Worm (Caenorhabditis elegans) whole organism, young adult: ENCODE data around the gene T25C12.3.

Source experiments
- B0261.1 ChIP-seq: sonication (generic microtip); optimal IDR thresholded peaks from 2 replicates; lab custom pipeline; 2016; ENCODE audit warnings: mild to moderate bottlenecking, missing genetic modification characterization, moderate library complexity, missing compliant biosample characterization
- B0336.3 ChIP-seq: fragments of 200-800 bp; sonication (Bioruptor generic); IDR thresholded peaks from 2 replicates; pipeline ENCODE4 v1.3.6; 2022; ENCODE audit warnings: missing genetic modification characterization, missing compliant biosample characterization
- F22D6.2 ChIP-seq: sonication (generic microtip); optimal IDR thresholded peaks from 2 replicates; lab custom pipeline; 2016; ENCODE audit warnings: mild to moderate bottlenecking, missing genetic modification characterization, missing compliant biosample characterization
- K11D2.4 ChIP-seq: fragments of 200-800 bp; sonication (Bioruptor generic); IDR thresholded peaks from 2 replicates; pipeline ENCODE4 v1.3.6; 2022; ENCODE audit warnings: missing genetic modification reagents, missing genetic modification characterization, missing compliant biosample characterization
- K12H6.12 ChIP-seq: fragments of 200-800 bp; sonication (Bioruptor generic); optimal IDR thresholded peaks from 2 replicates; lab custom pipeline; 2018; ENCODE audit warnings: mild to moderate bottlenecking, missing genetic modification characterization, missing compliant biosample characterization
- T26A5.8 ChIP-seq: sonication (generic microtip); optimal IDR thresholded peaks from 2 replicates; lab custom pipeline; 2016; ENCODE audit warnings: missing genetic modification characterization, missing compliant biosample characterization
- Y53F4B.3 ChIP-seq: fragments of 200-800 bp; sonication (Bioruptor generic); IDR thresholded peaks from 2 replicates; pipeline ENCODE4 v1.3.6; 2022; ENCODE audit warnings: missing genetic modification reagents, missing genetic modification characterization, missing compliant biosample characterization
- Y56A3A.18 ChIP-seq: fragments of 200-800 bp; sonication (Bioruptor generic); IDR thresholded peaks from 2 replicates; pipeline ENCODE4 v1.3.6; 2022; ENCODE audit warnings: missing genetic modification reagents, missing genetic modification characterization, missing compliant biosample characterization
- ZK185.1 ChIP-seq: sonication (generic microtip); optimal IDR thresholded peaks from 2 replicates; lab custom pipeline; 2016; ENCODE audit warnings: mild to moderate bottlenecking, missing genetic modification characterization, missing compliant biosample characterization; ENCODE audit not compliant: poor library complexity, severe bottlenecking
- akir-1 ChIP-seq: fragments of 200-800 bp; sonication (Bioruptor generic); optimal IDR thresholded peaks from 2 replicates; lab custom pipeline; 2018; ENCODE audit warnings: mild to moderate bottlenecking, missing genetic modification characterization, moderate library complexity, missing compliant biosample characterization
- atf-7 ChIP-seq: sonication (generic microtip); optimal IDR thresholded peaks from 2 replicates; lab custom pipeline; 2017; ENCODE audit warnings: mild to moderate bottlenecking, missing genetic modification characterization, missing compliant biosample characterization
- athp-1 ChIP-seq: sonication (generic microtip); optimal IDR thresholded peaks from 2 replicates; lab custom pipeline; 2017; ENCODE audit warnings: mild to moderate bottlenecking, missing genetic modification characterization, missing compliant biosample characterization
- attf-3 ChIP-seq: fragments of 200-800 bp; sonication (Bioruptor generic); conservative IDR thresholded peaks from 2 replicates; pipeline ENCODE4 v1.3.6; 2022; ENCODE audit warnings: missing genetic modification reagents, missing genetic modification characterization, missing compliant biosample characterization
- attf-5 ChIP-seq: fragments of 200-800 bp; sonication (Bioruptor generic); optimal IDR thresholded peaks from 2 replicates; lab custom pipeline; 2018; ENCODE audit warnings: mild to moderate bottlenecking, missing genetic modification characterization, missing compliant biosample characterization
- cebp-1 ChIP-seq, 2 experiments: fragments of 200-800 bp in 1 of 2; sonication (Bioruptor generic) in 1 of 2; sonication (generic microtip) in 1 of 2; IDR thresholded peaks in 1 of 2; optimal IDR thresholded peaks in 1 of 2; 2 replicates each; pipeline versions ENCODE4 v1.3.6 to Lab custom; 2017 to 2022; ENCODE audit warnings: missing compliant biosample characterization in 2 of 2, missing genetic modification characterization in 2 of 2, mild to moderate bottlenecking in 1 of 2, missing genetic modification reagents in 1 of 2, moderate library complexity in 1 of 2
- ceh-27 ChIP-seq: fragments of 200-800 bp; sonication (Bioruptor generic); optimal IDR thresholded peaks from 2 replicates; lab custom pipeline; 2018; ENCODE audit warnings: mild to moderate bottlenecking, missing genetic modification characterization, moderate library complexity, missing compliant biosample characterization
- ceh-40 ChIP-seq: fragments of 200-800 bp; sonication (Bioruptor generic); IDR thresholded peaks from 2 replicates; pipeline ENCODE4 v1.3.6; 2022; ENCODE audit warnings: missing genetic modification characterization, missing compliant biosample characterization
- die-1 ChIP-seq: sonication (generic microtip); optimal IDR thresholded peaks from 2 replicates; lab custom pipeline; 2016; ENCODE audit warnings: missing genotype, mild to moderate bottlenecking, missing genetic modification characterization, missing compliant biosample characterization
- dox-1 ChIP-seq: fragments of 200-800 bp; sonication (Bioruptor generic); IDR thresholded peaks from 2 replicates; pipeline ENCODE4 v1.3.6; 2022; ENCODE audit warnings: missing genetic modification reagents, missing genetic modification characterization, missing compliant biosample characterization
- gei-17 ChIP-seq: fragments of 200-800 bp; sonication (Bioruptor generic); optimal IDR thresholded peaks from 2 replicates; lab custom pipeline; 2018; ENCODE audit warnings: mild to moderate bottlenecking, missing genetic modification characterization, missing compliant biosample characterization
- him-1 ChIP-seq: sonication (generic microtip); optimal IDR thresholded peaks from 2 replicates; lab custom pipeline; 2016; ENCODE audit warnings: missing genotype, missing genetic modification reagents, missing genetic modification characterization, missing compliant biosample characterization
- hmg-1.2 ChIP-seq: fragments of 200-800 bp; sonication (Bioruptor generic); IDR thresholded peaks from 2 replicates; pipeline ENCODE4 v1.3.6; 2022; ENCODE audit warnings: missing genetic modification reagents, missing genetic modification characterization, missing compliant biosample characterization
- hmg-20 ChIP-seq: fragments of 200-800 bp; sonication (Bioruptor generic); IDR thresholded peaks from 2 replicates; pipeline ENCODE4 v1.3.6; 2022; ENCODE audit warnings: missing genetic modification reagents, missing genetic modification characterization, missing compliant biosample characterization
- let-607 ChIP-seq, 2 experiments: fragments of 200-800 bp in 1 of 2; sonication (Bioruptor generic) in 1 of 2; sonication (generic microtip) in 1 of 2; optimal IDR thresholded peaks; 2 replicates each; lab custom pipeline; 2016 to 2018; ENCODE audit warnings: mild to moderate bottlenecking in 2 of 2, missing compliant biosample characterization in 2 of 2, missing genetic modification characterization in 2 of 2, moderate library complexity in 2 of 2, missing genotype in 1 of 2
- lin-26 ChIP-seq: fragments of 200-800 bp; sonication (Bioruptor generic); IDR thresholded peaks from 2 replicates; pipeline ENCODE4 v1.3.6; 2022; ENCODE audit warnings: missing genetic modification reagents, missing genetic modification characterization, missing compliant biosample characterization
- lin-35 ChIP-seq, 3 experiments: fragments of 150-350 bp in 2 of 3; sonication (generic microtip) in 1 of 3; optimal IDR thresholded peaks; 2 replicates each; lab custom pipeline; 2014 to 2018; ENCODE audit warnings: missing biosample characterization in 3 of 3, missing genetic modification characterization in 3 of 3, missing genetic modification reagents in 3 of 3
- lin-40 ChIP-seq: sonication (generic microtip); optimal IDR thresholded peaks from 2 replicates; lab custom pipeline; 2016; ENCODE audit warnings: missing genetic modification characterization, mild to moderate bottlenecking, missing compliant biosample characterization, missing genotype, missing genetic modification reagents
- lin-54 ChIP-seq: fragments of 200-800 bp; sonication (Bioruptor generic); optimal IDR thresholded peaks from 2 replicates; lab custom pipeline; 2018; ENCODE audit warnings: mild to moderate bottlenecking, missing genetic modification characterization, missing compliant biosample characterization
- lir-1 ChIP-seq: fragments of 200-800 bp; sonication (Bioruptor generic); conservative IDR thresholded peaks from 2 replicates; pipeline ENCODE4 v1.3.6; 2022; ENCODE audit warnings: missing genetic modification reagents, missing genetic modification characterization, missing compliant biosample characterization
- lsl-1 ChIP-seq: fragments of 200-800 bp; sonication (Bioruptor generic); optimal IDR thresholded peaks from 2 replicates; lab custom pipeline; 2018; ENCODE audit warnings: mild to moderate bottlenecking, missing genetic modification characterization, moderate library complexity, missing compliant biosample characterization
- mcd-1 ChIP-seq: fragments of 200-800 bp; sonication (Bioruptor generic); IDR thresholded peaks from 2 replicates; pipeline ENCODE4 v1.3.6; 2022; ENCODE audit warnings: missing genetic modification reagents, missing genetic modification characterization, missing compliant biosample characterization
- nfyb-1 ChIP-seq: fragments of 200-800 bp; sonication (Bioruptor generic); IDR thresholded peaks from 2 replicates; pipeline ENCODE4 v1.3.6; 2022; ENCODE audit warnings: missing genetic modification reagents, missing genetic modification characterization, missing compliant biosample characterization
- nhr-80 ChIP-seq: sonication (generic microtip); optimal IDR thresholded peaks from 2 replicates; lab custom pipeline; 2016; ENCODE audit warnings: missing genetic modification characterization, missing compliant biosample characterization
- rcor-1 ChIP-seq: fragments of 200-800 bp; sonication (Bioruptor generic); IDR thresholded peaks from 2 replicates; pipeline ENCODE4 v1.3.6; 2022; ENCODE audit warnings: missing genetic modification reagents, missing genetic modification characterization, missing compliant biosample characterization
- repo-1 ChIP-seq: sonication (generic microtip); optimal IDR thresholded peaks from 2 replicates; lab custom pipeline; 2017; ENCODE audit warnings: mild to moderate bottlenecking, missing genetic modification characterization, missing compliant biosample characterization
- snpc-4 ChIP-seq, 5 experiments: fragments of 150-350 bp in 1 of 5; sonication (generic microtip) in 4 of 5; optimal IDR thresholded peaks; 2 replicates each; lab custom pipeline; 2014 to 2018; ENCODE audit warnings: missing genetic modification characterization in 5 of 5, missing biosample characterization in 3 of 5, antibody characterized with exemption in 2 of 5, mild to moderate bottlenecking in 2 of 5, missing compliant biosample characterization in 2 of 5, missing genotype in 2 of 5, moderate library complexity in 2 of 5, missing genetic modification reagents in 1 of 5
- somi-1 ChIP-seq: fragments of 200-800 bp; sonication (Bioruptor generic); optimal IDR thresholded peaks from 2 replicates; lab custom pipeline; 2018; ENCODE audit warnings: mild to moderate bottlenecking, missing genetic modification characterization, missing compliant biosample characterization
- tbp1 ChIP-seq: fragments of 200-800 bp; sonication (Bioruptor generic); optimal IDR thresholded peaks from 2 replicates; lab custom pipeline; 2018; ENCODE audit warnings: mild to moderate bottlenecking, missing genetic modification characterization, missing compliant biosample characterization
- tlf-1 ChIP-seq: fragments of 200-800 bp; sonication (Bioruptor generic); optimal IDR thresholded peaks from 2 replicates; lab custom pipeline; 2018; ENCODE audit warnings: mild to moderate bottlenecking, missing genetic modification characterization, missing compliant biosample characterization
- unc-62 ChIP-seq: fragments of 150-350 bp; optimal IDR thresholded peaks from 2 replicates; lab custom pipeline; 2014; ENCODE audit warnings: missing biosample characterization, missing genetic modification reagents, missing genetic modification characterization
- xnd-1 ChIP-seq: sonication (generic microtip); optimal IDR thresholded peaks from 2 replicates; lab custom pipeline; 2016; ENCODE audit warnings: missing genotype, missing genetic modification reagents, missing genetic modification characterization, missing compliant biosample characterization
- ztf-18 ChIP-seq: sonication (generic microtip); optimal IDR thresholded peaks from 2 replicates; lab custom pipeline; 2016; ENCODE audit warnings: missing genotype, mild to moderate bottlenecking, missing genetic modification characterization, missing compliant biosample characterization
- ztf-22 ChIP-seq: fragments of 200-800 bp; sonication (Bioruptor generic); optimal IDR thresholded peaks from 2 replicates; lab custom pipeline; 2018; ENCODE audit warnings: mild to moderate bottlenecking, missing genetic modification characterization, moderate library complexity, missing compliant biosample characterization
- ztf-26 ChIP-seq: sonication (generic microtip); optimal IDR thresholded peaks from 2 replicates; lab custom pipeline; 2017; ENCODE audit warnings: missing genetic modification characterization, missing compliant biosample characterization
- ztf-3 ChIP-seq: fragments of 200-800 bp; sonication (Bioruptor generic); optimal IDR thresholded peaks from 2 replicates; lab custom pipeline; 2018; ENCODE audit warnings: mild to moderate bottlenecking, missing genetic modification characterization, missing compliant biosample characterization
- ztf-6 ChIP-seq: fragments of 200-800 bp; sonication (Bioruptor generic); IDR thresholded peaks from 2 replicates; pipeline ENCODE4 v1.3.6; 2022; ENCODE audit warnings: missing genetic modification reagents, missing genetic modification characterization, missing compliant biosample characterization

Gene T25C12.3

ce11 chrX:11522058-11522757 is 22.4 kb upstream of the T25C12.3 start, which contains the start of gene sdc-2:
sdc-2 (plus strand) TSS chrX:11522707.
- TF ChIP-seq tbp1 (GFP tag; lab: Kevin White, UChicago) (peak; percentile 64), him-1 (tag; lab: Kevin White, UChicago) (no peak), ZK185.1 (peak; percentile 65), ceh-40 (GFP tag; lab: Robert Waterston, UW) (no peak), attf-5 (GFP tag; lab: Kevin White, UChicago) (peak; percentile 20), lin-26 (GFP tag; lab: Robert Waterston, UW) (no peak), mcd-1 (GFP tag; lab: Robert Waterston, UW) (no peak; the same call in 1 of the 2 replicates), lsl-1 (GFP tag; lab: Kevin White, UChicago) (no peak), ztf-26 (tag; lab: Kevin White, UChicago) (peak; percentile 66), B0336.3 (GFP tag; lab: Robert Waterston, UW) (peak; percentile 66), K11D2.4 (GFP tag; lab: Robert Waterston, UW) (peak; percentile 69; the same call in 1 of the 2 replicates), Y53F4B.3 (no peak), die-1 (tag; lab: Kevin White, UChicago) (no peak), B0261.1 (peak; percentile 22), lir-1 (GFP tag; lab: Robert Waterston, UW) (0 out of 2 replicates have a peak, but pooled peaks have one; percentile 18), ztf-18 (tag; lab: Kevin White, UChicago) (no peak), let-607 (tag; optimal IDR thresholded peaks at IDR 0.05; lab: Kevin White, UChicago) (peak in 1 of 2 experiments; percentile 5), nhr-80 (peak; percentile 77), attf-3 (GFP tag; lab: Robert Waterston, UW) (no peak), unc-62 (GFP tag; lab: Kevin White, UChicago) (peak; percentile 2), cebp-1 (GFP tag; IDR thresholded peaks at IDR 0.05; lab: Robert Waterston, UW) (no peak), cebp-1 (tag; optimal IDR thresholded peaks at IDR 0.05; lab: Kevin White, UChicago) (peak; percentile 84), Y56A3A.18 (GFP tag; lab: Robert Waterston, UW) (peak; percentile 81; the same call in 1 of the 2 replicates), lin-35 (GFP tag; optimal IDR thresholded peaks at IDR 0.05; lab: Kevin White, UChicago) (peak in 1 of 3 experiments; percentile 83), ztf-6 (no peak), somi-1 (GFP tag; lab: Kevin White, UChicago) (peak; percentile 64), F22D6.2 (tag; lab: Kevin White, UChicago) (no peak), ceh-27 (GFP tag; lab: Kevin White, UChicago) (peak; percentile 45), gei-17 (GFP tag; lab: Kevin White, UChicago) (peak; percentile 93), T26A5.8 (tag; lab: Kevin White, UChicago) (no peak), nfyb-1 (peak; percentile 61; the same call in 1 of the 2 replicates), hmg-1.2 (GFP tag; lab: Robert Waterston, UW) (peak; percentile 74), hmg-20 (no peak), tlf-1 (GFP tag; lab: Kevin White, UChicago) (peak; percentile 69), snpc-4 (GFP tag; optimal IDR thresholded peaks at IDR 0.05; lab: Kevin White, UChicago) (no peak), snpc-4 (tag; optimal IDR thresholded peaks at IDR 0.05; lab: Kevin White, UChicago) (peak in 2 of 4 experiments; percentile 3 to 38), lin-40 (peak; percentile 91), akir-1 (peak; percentile 11), K12H6.12 (tag; lab: Kevin White, UChicago) (peak; percentile 37), ztf-3 (GFP tag; lab: Kevin White, UChicago) (no peak), athp-1 (tag; lab: Kevin White, UChicago) (no peak), atf-7 (tag; lab: Kevin White, UChicago) (no peak), repo-1 (tag; lab: Kevin White, UChicago) (peak; percentile 63), ztf-22 (no peak), lin-54 (GFP tag; lab: Kevin White, UChicago) (no peak), rcor-1 (GFP tag; lab: Robert Waterston, UW) (peak; percentile 73), xnd-1 (tag; lab: Kevin White, UChicago) (no peak), dox-1 (GFP tag; lab: Robert Waterston, UW) (peak; percentile 86)
